Fruit fly (Drosophila melanogaster) whole organism, prepupa: ENCODE results near the gene kis.

Experiments
- Blimp-1 ChIP-seq: fragments of 200-800 bp; sonication (Bioruptor generic); optimal IDR thresholded peaks from 3 replicates; lab custom pipeline; 2017; ENCODE audit warnings: missing biosample characterization, missing genetic modification characterization, mild to moderate bottlenecking, moderate library complexity, missing genetic modification reagents
- CG11902 ChIP-seq: fragments of 200-800 bp; sonication (Bioruptor generic); optimal IDR thresholded peaks from 3 replicates; lab custom pipeline; 2016; ENCODE audit warnings: missing biosample characterization, missing genetic modification characterization
- CG16779 ChIP-seq: fragments of 200-800 bp; sonication (Bioruptor generic); optimal IDR thresholded peaks from 3 replicates; lab custom pipeline; 2017; ENCODE audit warnings: missing biosample characterization, mild to moderate bottlenecking, missing genetic modification characterization
- CG3032 ChIP-seq: fragments of 200-800 bp; optimal IDR thresholded peaks from 2 replicates; lab custom pipeline; 2019; ENCODE audit warnings: missing biosample characterization, mild to moderate bottlenecking, missing genetic modification characterization, moderate library complexity
- CG31627 ChIP-seq: fragments of 200-800 bp; sonication (Bioruptor generic); optimal IDR thresholded peaks from 3 replicates; lab custom pipeline; 2016; ENCODE audit warnings: missing biosample characterization, missing genetic modification characterization
- CG6792 ChIP-seq: fragments of 200-800 bp; sonication (Bioruptor generic); optimal IDR thresholded peaks from 3 replicates; lab custom pipeline; 2016; ENCODE audit warnings: missing biosample characterization, missing genetic modification characterization
- OdsH ChIP-seq: fragments of 200-800 bp; sonication (Bioruptor generic); optimal IDR thresholded peaks from 3 replicates; lab custom pipeline; 2016; ENCODE audit warnings: missing biosample characterization, missing genetic modification characterization
- esn ChIP-seq: fragments of 200-800 bp; sonication (Bioruptor generic); optimal IDR thresholded peaks from 2 replicates; lab custom pipeline; 2016; ENCODE audit warnings: missing biosample characterization, mild to moderate bottlenecking, missing genetic modification characterization, moderate library complexity

DNA sequence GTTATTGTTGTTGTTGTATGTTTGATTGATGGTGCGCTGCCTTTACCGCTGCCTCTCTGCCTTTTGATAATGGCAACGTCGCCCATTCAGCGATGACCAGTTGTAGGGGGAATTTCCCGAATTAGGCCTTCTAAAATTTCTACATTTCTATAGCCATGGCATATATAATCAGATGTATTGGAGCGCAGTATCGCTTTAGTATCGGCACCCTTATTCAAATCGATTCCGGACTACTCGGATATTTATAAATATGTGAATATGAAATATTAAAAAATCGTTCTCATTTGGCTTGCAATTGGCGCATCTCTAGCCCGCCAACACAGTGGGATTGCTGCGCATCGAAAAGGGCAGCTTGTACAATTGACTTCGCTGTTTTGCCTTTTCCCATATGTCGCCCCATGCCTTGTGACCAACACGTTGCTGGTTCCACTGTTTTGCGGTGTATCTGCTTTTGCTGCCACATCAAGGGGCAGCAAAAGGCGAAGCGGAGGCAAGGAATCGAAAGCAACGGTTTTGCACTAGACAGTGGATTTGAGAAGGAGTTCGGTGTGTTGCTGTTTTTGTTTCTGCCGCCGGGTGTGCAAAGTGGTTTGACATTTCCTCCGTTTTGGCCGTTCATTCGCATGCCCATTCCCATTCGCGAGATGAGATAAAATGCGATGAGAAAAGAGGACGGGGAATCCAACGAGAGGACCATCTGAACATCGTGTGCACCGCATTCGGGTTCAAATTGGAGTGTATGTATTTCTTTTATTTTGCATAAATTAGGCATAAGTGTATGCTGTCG, 25.8 kb downstream of the kis start:
- TF ChIP-seq Blimp-1 (GFP tag; lab: Kevin White, UChicago), result peak; percentile 68
- TF ChIP-seq CG11902 (GFP tag; lab: Kevin White, UChicago), result peak; percentile 74
- peak; percentile 87 for TF ChIP-seq CG6792
- peak; percentile 88 for TF ChIP-seq OdsH (GFP tag; lab: Kevin White, UChicago)
- TF ChIP-seq CG16779, result peak; percentile 79
- peak; percentile 91 for TF ChIP-seq esn (GFP tag; lab: Kevin White, UChicago)
- TF ChIP-seq CG3032 (tag; lab: Kevin White, UChicago), result peak; percentile 91
- peak; percentile 88 for TF ChIP-seq CG31627 (GFP tag; lab: Kevin White, UChicago)
